Fruit fly (Drosophila melanogaster): Measurements from ENCODE around the gene Thor.

Gene Thor

DNA sequence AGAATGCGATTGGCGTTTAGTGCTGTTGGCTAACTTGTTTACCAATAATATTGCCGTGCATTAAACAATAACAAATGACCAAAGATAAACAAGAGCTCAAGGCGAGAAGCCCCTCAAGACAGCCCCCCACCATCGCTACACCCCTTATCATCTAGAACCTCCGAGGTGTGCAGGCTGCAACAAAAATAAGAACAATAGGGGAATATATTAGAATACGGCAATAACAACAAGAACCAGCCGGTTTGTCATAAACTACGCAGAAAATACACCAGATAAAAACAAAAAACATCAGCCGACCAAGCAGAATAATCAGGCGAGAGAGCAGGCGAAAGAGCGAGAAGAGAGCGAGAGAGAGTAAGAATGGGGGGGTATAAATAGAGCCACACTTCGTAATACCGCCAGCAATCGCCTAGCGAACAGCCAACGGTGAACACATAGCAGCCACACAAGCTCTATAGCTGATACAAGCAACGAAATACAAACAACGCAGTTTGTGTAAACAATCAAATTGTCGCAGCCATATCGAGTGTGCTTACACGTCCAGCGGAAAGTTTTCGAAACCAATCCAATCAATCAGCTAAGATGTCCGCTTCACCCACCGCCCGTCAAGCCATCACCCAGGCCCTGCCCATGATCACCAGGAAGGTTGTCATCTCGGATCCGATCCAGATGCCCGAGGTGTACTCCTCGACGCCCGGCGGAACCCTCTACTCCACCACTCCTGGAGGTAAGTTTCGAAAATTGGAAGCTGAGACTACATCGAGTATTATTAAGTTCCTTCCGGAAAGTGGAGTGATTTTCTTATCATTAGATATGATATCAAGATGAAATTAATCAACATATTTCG is at the start of gene Thor (continued):
- TF ChIP-seq Aef1 (GFP tag; IDR thresholded peaks at IDR 0.05) (no peak), CG3726 (GFP tag; IDR thresholded peaks at IDR 0.05) (peak; percentile 53; the same call in 1 of the 3 replicates), lilli (GFP tag; optimal IDR thresholded peaks at IDR 0.05) (peak; percentile 86), CG8089 (GFP tag; optimal IDR thresholded peaks at IDR 0.05) (peak; percentile 45), fd96Cb (tag; optimal IDR thresholded peaks at IDR 0.05) (no peak), pnt (GFP tag; optimal IDR thresholded peaks at IDR 0.05) (peak; percentile 26), stc (GFP tag; IDR thresholded peaks at IDR 0.05) (peak; percentile 73), CG13775 (GFP tag; optimal IDR thresholded peaks at IDR 0.05) (peak; percentile 46), ERR (GFP tag; optimal IDR thresholded peaks at IDR 0.05) (peak; percentile 77), CG5953 (GFP tag; IDR thresholded peaks at IDR 0.05) (peak; percentile 86), Ptx1 (GFP tag; IDR thresholded peaks at IDR 0.05) (no peak), cg (GFP tag; optimal IDR thresholded peaks at IDR 0.05) (peak; percentile 19), CG4282 (GFP tag; optimal IDR thresholded peaks at IDR 0.05) (peak; percentile 54), CG9797 (GFP tag; optimal IDR thresholded peaks at IDR 0.05) (no peak), CG18476 (GFP tag; optimal IDR thresholded peaks at IDR 0.05) (no peak), chm (GFP tag; IDR thresholded peaks at IDR 0.05) (peak; percentile 95), CG16813 (GFP tag; IDR thresholded peaks at IDR 0.05; ENCODE audit: partially characterized antibody) (no peak), CG11695 (GFP tag; IDR thresholded peaks at IDR 0.05) (peak; percentile 57; the same call in 1 of the 3 replicates), CG33557 (GFP tag; optimal IDR thresholded peaks at IDR 0.05) (peak; percentile 75), PHDP (tag; optimal IDR thresholded peaks at IDR 0.05) (peak; percentile 49), CoRest (tag; optimal IDR thresholded peaks at IDR 0.05) (no peak), CG2889 (GFP tag; IDR thresholded peaks at IDR 0.05) (0 out of 3 replicates have a peak, but pooled peaks have one; percentile 9), sob (GFP tag; IDR thresholded peaks at IDR 0.05) (peak; percentile 76), HmgD (GFP tag; optimal IDR thresholded peaks at IDR 0.05) (peak; percentile 82), CG8359 (GFP tag; optimal IDR thresholded peaks at IDR 0.05; ENCODE audit: borderline replicate concordance) (peak; percentile 19), sens-2 (GFP tag; IDR thresholded peaks at IDR 0.05) (0 out of 2 replicates have a peak, but pooled peaks have one; percentile 63), CG11456 (GFP tag; IDR thresholded peaks at IDR 0.05) (peak; percentile 86), wek (GFP tag; optimal IDR thresholded peaks at IDR 0.05) (peak; percentile 82), CG12155 (GFP tag; optimal IDR thresholded peaks at IDR 0.05) (peak; percentile 24), crc (GFP tag; optimal IDR thresholded peaks at IDR 0.05) (peak; percentile 58), CG12104 (GFP tag; optimal IDR thresholded peaks at IDR 0.05) (peak; percentile 7), Trl (optimal IDR thresholded peaks at IDR 0.05) (peak; percentile 98 to 99), Trl (GFP tag; optimal IDR thresholded peaks at IDR 0.05) (peak; percentile 89), CG17186 (GFP tag; optimal IDR thresholded peaks at IDR 0.05) (no peak), CG10366 (GFP tag; IDR thresholded peaks at IDR 0.05) (no peak), ro (GFP tag; IDR thresholded peaks at IDR 0.05) (no peak), abd-A (tag; optimal IDR thresholded peaks at IDR 0.05) (peak; percentile 77), danr (GFP tag; IDR thresholded peaks at IDR 0.05) (peak; percentile 65; the same call in 1 of the 2 replicates), CG6689 (GFP tag; IDR thresholded peaks at IDR 0.05) (no peak), CG10959 (GFP tag; IDR thresholded peaks at IDR 0.05) (peak; percentile 14; the same call in 1 of the 2 replicates), CG10267 (tag; optimal IDR thresholded peaks at IDR 0.05) (peak; percentile 28), ap (GFP tag; IDR thresholded peaks at IDR 0.05) (peak; percentile 55), Dref (GFP tag; IDR thresholded peaks at IDR 0.05) (no peak), CG3838 (GFP tag; optimal IDR thresholded peaks at IDR 0.05) (no peak), pros (GFP tag; optimal IDR thresholded peaks at IDR 0.05) (peak; percentile 68), CG18619 (GFP tag; optimal IDR thresholded peaks at IDR 0.05) (peak; percentile 67), h (optimal IDR thresholded peaks at IDR 0.05) (no peak), NC2β (GFP tag; optimal IDR thresholded peaks at IDR 0.05) (peak; percentile 72), tgo (GFP tag; IDR thresholded peaks at IDR 0.05) (no peak), wdn (GFP tag; IDR thresholded peaks at IDR 0.05) (peak; percentile 68; the same call in 1 of the 2 replicates)
